Worm (Caenorhabditis elegans): ENCODE measurements around the gene unc-103.
A peak's percentile ranks its signal among the peaks of the same experiment; 100 is the strongest.

Gene unc-103

DNA sequence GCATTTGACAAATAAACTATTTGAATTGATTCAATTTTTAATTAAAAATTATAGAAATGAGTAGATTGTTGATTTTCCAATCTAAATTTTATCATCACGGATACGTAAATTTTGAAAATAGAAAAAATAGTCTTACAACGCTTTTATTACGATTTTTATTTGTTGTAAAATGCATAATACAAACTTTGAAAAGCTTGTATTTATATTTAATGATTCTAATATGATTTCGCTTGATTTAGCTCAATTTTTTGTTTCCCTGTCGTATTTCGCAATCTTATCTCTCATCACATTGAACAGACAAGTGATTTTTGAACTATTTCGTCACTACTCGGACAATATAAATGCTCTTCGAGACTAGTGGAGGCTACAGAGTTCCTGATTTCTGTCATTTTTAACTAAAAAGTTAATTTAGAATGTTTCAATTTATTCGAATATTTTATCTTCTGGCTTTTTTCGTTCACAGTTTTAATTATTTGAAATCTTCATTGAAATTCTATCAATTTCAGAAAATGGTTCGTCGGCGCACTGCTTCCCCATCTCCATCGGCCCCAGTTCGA, 36.4 kb downstream of the unc-103 start, which contains the start of the genes wht-3 and har-1:
wht-3 (minus strand) TSS at position 51 of the 557 bp plus-strand sequence.
har-1 (plus strand) TSS at position 507 of the 557 bp plus-strand sequence.
- TF ChIP-seq dve-1 (tag; optimal IDR thresholded peaks at IDR 0.05; ENCODE audit: insufficient read depth), result peak; percentile 27
- TF ChIP-seq mep-1 (tag; optimal IDR thresholded peaks at IDR 0.05), result peak; percentile 4
- peak; percentile 38 for TF ChIP-seq nhr-28 (tag; optimal IDR thresholded peaks at IDR 0.05)
- TF ChIP-seq duxl-1 (tag; optimal IDR thresholded peaks at IDR 0.05; ENCODE audit: poor library complexity), result no peak
- peak; percentile 27 for TF ChIP-seq F49E8.2 (tag; optimal IDR thresholded peaks at IDR 0.05; ENCODE audit: borderline replicate concordance)
- peak; percentile 52 for TF ChIP-seq nhr-11 (tag; optimal IDR thresholded peaks at IDR 0.05)
- TF ChIP-seq lsy-2 (tag; optimal IDR thresholded peaks at IDR 0.05), result peak in 1 of 2 experiments; percentile 57
- peak; percentile 51 for TF ChIP-seq T20F7.1 (GFP tag; optimal IDR thresholded peaks at IDR 0.05)
- no peak for TF ChIP-seq zip-11 (GFP tag; IDR thresholded peaks at IDR 0.05)

DNA sequence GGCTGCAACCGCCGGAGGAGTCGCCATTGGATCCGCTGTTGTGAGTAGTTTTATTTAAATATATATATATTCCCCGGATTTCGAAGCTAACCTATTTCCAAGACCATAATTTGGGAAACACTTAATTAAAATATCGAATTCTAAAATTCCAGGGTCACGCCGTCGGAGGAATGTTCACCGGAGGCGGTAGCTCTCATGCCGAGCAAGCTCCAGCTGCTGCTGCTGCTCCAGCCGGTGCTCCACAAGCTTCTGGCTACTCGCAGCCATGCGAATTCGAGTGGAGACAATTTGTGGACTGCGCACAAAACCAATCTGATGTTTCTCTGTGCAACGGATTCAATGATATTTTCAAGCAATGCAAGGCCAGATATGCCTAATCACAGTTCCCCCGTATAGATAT, 37.1 kb downstream of the unc-103 start:
- TF ChIP-seq ztf-11 (tag; optimal IDR thresholded peaks at IDR 0.05) (no peak), set-16 (GFP tag; IDR thresholded peaks at IDR 0.05) (peak; percentile 70), sdz-12 (GFP tag; optimal IDR thresholded peaks at IDR 0.05) (no peak), cey-2 (tag; optimal IDR thresholded peaks at IDR 0.05; ENCODE audit: borderline replicate concordance, insufficient read depth) (no peak), mep-1 (tag; optimal IDR thresholded peaks at IDR 0.05) (no peak)

DNA sequence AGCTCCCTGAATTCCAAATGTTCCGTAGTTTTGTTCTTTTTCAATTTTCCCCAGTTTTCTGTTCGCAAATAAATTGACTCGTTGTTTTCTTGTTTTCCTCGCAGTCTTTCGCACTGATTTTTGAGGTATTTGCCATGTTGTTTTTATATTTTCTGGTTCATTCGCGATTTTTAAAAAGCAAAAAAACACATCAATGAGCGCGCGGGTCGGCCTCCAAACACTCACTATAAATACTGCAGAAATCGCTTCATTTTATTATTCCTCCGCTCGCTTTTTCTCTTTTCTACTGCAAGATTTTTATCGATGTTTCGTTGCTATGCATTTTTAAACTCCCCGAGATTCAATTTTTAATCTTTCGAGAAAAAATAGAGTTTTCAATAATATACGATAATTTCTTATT, 37.6 kb downstream of the unc-103 start:
- TF ChIP-seq duxl-1 (tag; optimal IDR thresholded peaks at IDR 0.05; ENCODE audit: poor library complexity) (peak; percentile 6), mxl-3 (GFP tag; optimal IDR thresholded peaks at IDR 0.05) (no peak), lim-7 (GFP tag; IDR thresholded peaks at IDR 0.05) (0 out of 2 replicates have a peak, but pooled peaks have one; percentile 27), T20F7.1 (GFP tag; optimal IDR thresholded peaks at IDR 0.05) (peak; percentile 49), ctbp-1 (GFP tag; IDR thresholded peaks at IDR 0.05) (0 out of 2 replicates have a peak, but pooled peaks have one; percentile 22), F37D6.2 (tag; optimal IDR thresholded peaks at IDR 0.05) (no peak), ama-1 (optimal IDR thresholded peaks at IDR 0.05) (peak; percentile 65), lin-38 (GFP tag; IDR thresholded peaks at IDR 0.05) (peak; percentile 21; the same call in 1 of the 2 replicates), nhr-237 (tag; optimal IDR thresholded peaks at IDR 0.05) (no peak), zfp-3 (GFP tag; conservative IDR thresholded peaks at IDR 0.05) (0 out of 2 replicates have a peak, but pooled peaks have one; percentile 16)

DNA sequence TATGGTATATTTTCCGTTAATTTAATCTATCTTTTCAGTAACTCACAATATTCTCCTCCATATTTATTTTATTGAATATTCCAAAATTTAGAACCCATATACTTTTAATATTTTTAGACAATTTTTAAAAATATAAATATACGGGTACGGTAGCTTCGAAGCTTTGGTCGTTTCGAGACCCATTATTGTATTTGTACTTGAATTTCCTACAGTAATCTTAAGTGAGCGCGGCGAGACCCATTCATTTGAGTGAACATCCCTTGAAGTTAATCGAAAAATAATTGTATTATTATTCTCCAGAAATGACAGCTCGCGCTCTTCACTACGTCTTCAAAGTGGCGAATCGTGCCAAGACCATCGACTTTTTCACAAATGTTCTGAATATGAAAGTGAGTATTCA, 38.1 kb downstream of the unc-103 start, which contains the start of gene glod-4:
glod-4 (plus strand) TSS at position 301 of the 400 bp plus-strand sequence.
- TF ChIP-seq lsy-2 (tag; optimal IDR thresholded peaks at IDR 0.05) (peak in 1 of 2 experiments; percentile 41), skn-1 (tag; optimal IDR thresholded peaks at IDR 0.05) (no peak)

DNA sequence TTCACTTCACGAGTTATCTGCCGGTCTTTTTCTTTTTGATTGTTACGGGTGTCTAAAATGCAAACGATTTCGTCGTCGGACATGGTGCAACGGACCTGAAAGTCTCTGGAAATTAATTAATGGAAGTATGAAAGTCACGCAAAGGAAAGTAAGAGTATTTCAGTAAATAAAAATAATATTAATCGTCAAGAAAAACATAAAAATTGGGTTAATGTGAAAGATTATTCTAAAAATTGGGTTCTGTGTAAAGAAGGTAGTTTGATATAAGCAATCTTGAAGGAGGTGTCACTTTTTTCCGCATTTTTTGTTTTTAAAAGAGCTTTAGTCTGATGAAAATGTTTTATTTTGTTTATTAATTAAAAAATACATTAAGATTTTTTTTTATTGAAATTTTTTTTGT, 42.1 kb downstream of the unc-103 start, which contains the start of gene C16C10.9:
C16C10.9 (minus strand) TSS at position 101 of the 400 bp plus-strand sequence.
- TF ChIP-seq Y48G9A.11 (GFP tag; IDR thresholded peaks at IDR 0.05) (no peak), lin-15B (tag; optimal IDR thresholded peaks at IDR 0.05) (no peak), ceh-44 (GFP tag; IDR thresholded peaks at IDR 0.05) (no peak), T26A8.4 (GFP tag; IDR thresholded peaks at IDR 0.05) (no peak), ztf-7 (tag; optimal IDR thresholded peaks at IDR 0.05) (no peak), ces-1 (GFP tag; optimal IDR thresholded peaks at IDR 0.05) (no peak), nhr-237 (tag; optimal IDR thresholded peaks at IDR 0.05) (no peak), duxl-1 (tag; optimal IDR thresholded peaks at IDR 0.05; ENCODE audit: poor library complexity) (no peak), snpc-1.2 (GFP tag; IDR thresholded peaks at IDR 0.05) (no peak)

DNA sequence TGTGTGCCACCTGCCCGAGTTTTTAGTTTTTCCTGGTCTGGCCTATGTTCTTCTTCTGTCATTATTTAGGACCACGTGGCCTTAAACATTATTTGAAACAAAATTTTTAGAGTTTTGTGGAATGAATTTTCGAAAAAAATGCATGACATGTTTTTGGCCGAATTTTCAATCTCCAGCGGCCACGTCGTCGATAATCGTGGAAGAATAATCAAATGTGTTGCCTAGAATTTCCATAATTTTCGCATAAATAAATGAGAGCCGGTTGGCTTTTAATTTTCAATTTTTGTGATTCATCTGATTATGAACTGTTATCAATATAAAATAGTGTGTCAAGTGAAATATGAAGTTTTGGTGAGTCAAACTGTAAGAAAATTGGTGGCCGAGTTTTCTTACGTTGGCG, 45.8 kb downstream of the unc-103 start, which contains the start of gene C01G12.16:
C01G12.16 (plus strand) TSS at position 301 of the 400 bp plus-strand sequence.
- no peak for TF ChIP-seq ztf-11 (tag; optimal IDR thresholded peaks at IDR 0.05)
- no peak for TF ChIP-seq aly-2 (tag; optimal IDR thresholded peaks at IDR 0.05)
- TF ChIP-seq F26F4.8 (GFP tag; conservative IDR thresholded peaks at IDR 0.05), result no peak
- no peak for TF ChIP-seq lin-13 (GFP tag; optimal IDR thresholded peaks at IDR 0.05)
- no peak for TF ChIP-seq lin-38 (GFP tag; IDR thresholded peaks at IDR 0.05)
- TF ChIP-seq snpc-4 (tag; optimal IDR thresholded peaks at IDR 0.05), result no peak
- TF ChIP-seq lsy-2 (tag; optimal IDR thresholded peaks at IDR 0.05), result no peak

Data from whole organism, L4 larva.